Worm (Caenorhabditis elegans) whole organism, late embryonic: Measurements from ENCODE around the gene fbxa-172.
"Not testable (repeated sequence)": the region's sequence is repeated elsewhere in the genome, so short reads cannot be mapped to it uniquely, and the experiment has no call there.

Experiments used
- C38D4.7 ChIP-seq: fragments of 200-800 bp; sonication (Bioruptor generic); optimal IDR thresholded peaks from 2 replicates; lab custom pipeline; 2018; ENCODE audit warnings: mild to moderate bottlenecking, missing genetic modification characterization, moderate library complexity, missing compliant biosample characterization
- K09A11.1 ChIP-seq: sonication (generic microtip); optimal IDR thresholded peaks from 2 replicates; lab custom pipeline; 2017; ENCODE audit warnings: antibody characterized with exemption, mild to moderate bottlenecking, missing genetic modification characterization, missing compliant biosample characterization; ENCODE audit not compliant: insufficient read depth
- Y22D7AL.16 ChIP-seq: sonication (generic microtip); optimal IDR thresholded peaks from 2 replicates; lab custom pipeline; 2016; ENCODE audit warnings: missing genetic modification characterization, missing compliant biosample characterization
- ceh-19 ChIP-seq: fragments of 200-800 bp; sonication (Bioruptor generic); optimal IDR thresholded peaks from 2 replicates; lab custom pipeline; 2018; ENCODE audit warnings: mild to moderate bottlenecking, missing genetic modification characterization, missing compliant biosample characterization
- ceh-34 ChIP-seq: sonication (generic microtip); optimal IDR thresholded peaks from 2 replicates; lab custom pipeline; 2016; ENCODE audit warnings: mild to moderate bottlenecking, missing genetic modification characterization, missing compliant biosample characterization
- ceh-6 ChIP-seq: fragments of 200-800 bp; sonication (Bioruptor generic); optimal IDR thresholded peaks from 2 replicates; lab custom pipeline; 2018; ENCODE audit warnings: mild to moderate bottlenecking, missing genetic modification characterization, missing compliant biosample characterization
- elt-4 ChIP-seq: sonication (generic microtip); optimal IDR thresholded peaks from 2 replicates; lab custom pipeline; 2016; ENCODE audit warnings: missing genetic modification characterization, missing compliant biosample characterization
- ets-4 ChIP-seq: sonication (generic microtip); optimal IDR thresholded peaks from 2 replicates; lab custom pipeline; 2016; ENCODE audit warnings: missing genetic modification characterization, missing compliant biosample characterization
- eyg-1 ChIP-seq: sonication (generic microtip); optimal IDR thresholded peaks from 2 replicates; lab custom pipeline; 2016; ENCODE audit warnings: missing genotype, missing genetic modification characterization, missing compliant biosample characterization
- fax-1 ChIP-seq: sonication (generic microtip); optimal IDR thresholded peaks from 2 replicates; lab custom pipeline; 2016; ENCODE audit warnings: missing genotype, missing genetic modification characterization, missing compliant biosample characterization
- fkh-10 ChIP-seq: fragments of 150-350 bp; optimal IDR thresholded peaks from 2 replicates; lab custom pipeline; 2014; ENCODE audit warnings: missing biosample characterization, missing genetic modification reagents, missing genetic modification characterization
- hlh-15 ChIP-seq: sonication (generic microtip); optimal IDR thresholded peaks from 2 replicates; lab custom pipeline; 2016; ENCODE audit warnings: missing genetic modification characterization, missing compliant biosample characterization
- lin-11 ChIP-seq: fragments of 200-800 bp; sonication (Bioruptor generic); optimal IDR thresholded peaks from 2 replicates; lab custom pipeline; 2018; ENCODE audit warnings: mild to moderate bottlenecking, missing genetic modification characterization, missing compliant biosample characterization
- pqm-1 ChIP-seq: sonication (generic microtip); optimal IDR thresholded peaks from 2 replicates; lab custom pipeline; 2016; ENCODE audit warnings: missing genetic modification characterization, missing compliant biosample characterization
- unc-55 ChIP-seq: sonication (generic microtip); optimal IDR thresholded peaks from 2 replicates; lab custom pipeline; 2017; ENCODE audit warnings: missing biosample characterization, missing genetic modification reagents, missing genetic modification characterization
- unc-86 ChIP-seq: sonication (generic microtip); optimal IDR thresholded peaks from 2 replicates; lab custom pipeline; 2016; ENCODE audit warnings: missing genetic modification characterization, missing compliant biosample characterization
- zip-5 ChIP-seq: sonication (generic microtip); optimal IDR thresholded peaks from 2 replicates; lab custom pipeline; 2016; ENCODE audit warnings: missing genetic modification characterization, missing compliant biosample characterization

fbxa-172 gene

DNA sequence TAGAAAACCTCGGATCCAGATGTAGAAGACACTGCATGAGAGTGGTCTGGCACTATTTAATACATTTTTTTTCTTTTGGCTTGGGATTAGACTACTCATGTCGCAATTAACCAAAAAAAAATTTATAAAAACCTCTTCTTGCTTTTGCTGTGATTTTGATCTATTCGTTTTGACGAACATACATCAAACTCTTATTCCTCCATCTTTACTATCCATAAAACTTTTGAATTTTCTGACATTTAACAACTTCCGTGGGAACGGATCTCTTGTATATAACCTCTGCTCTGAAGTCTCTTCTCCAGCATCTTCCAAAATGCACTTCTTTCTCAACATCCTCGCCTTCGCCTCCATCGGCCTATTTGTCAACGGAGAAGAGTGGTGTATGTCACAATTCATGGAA, 47.0 kb downstream of the fbxa-172 start, which contains the start of gene Y6G8.16:
Gene Y6G8.16 (plus strand): TSS at position 301 of the 400 bp plus-strand sequence.
- not testable (repeated sequence) for TF ChIP-seq eyg-1 (tag; lab: Kevin White, UChicago); lin-11; ets-4

DNA sequence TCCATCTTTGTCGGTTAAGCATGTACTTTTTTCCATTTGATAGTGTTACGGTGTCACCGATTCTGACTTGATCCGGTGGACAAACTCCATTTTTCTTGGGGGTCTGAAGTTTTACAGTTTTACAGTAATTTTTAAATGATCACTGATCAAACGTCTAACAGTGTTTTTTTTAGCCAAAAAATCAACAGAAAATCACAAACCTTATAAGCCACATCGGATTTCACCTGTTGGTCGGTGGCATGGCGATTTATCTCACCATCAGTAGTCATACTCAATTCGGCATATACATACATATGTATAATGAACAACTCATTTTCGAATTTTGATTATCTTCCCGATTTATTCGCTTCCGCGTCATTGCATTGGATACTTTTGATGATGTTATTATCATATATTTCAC, 48.8 kb downstream of the fbxa-172 start, which contains the start of gene srz-91:
Gene srz-91 (plus strand): TSS at position 301 of the 400 bp plus-strand sequence.
- TF ChIP-seq C38D4.7 (GFP tag; lab: Kevin White, UChicago) (no peak), eyg-1 (tag; lab: Kevin White, UChicago) (no peak), fkh-10 (GFP tag; lab: Kevin White, UChicago) (no peak), ceh-6 (GFP tag; lab: Kevin White, UChicago) (no peak), zip-5 (no peak), unc-86 (tag; lab: Kevin White, UChicago) (no peak), unc-55 (GFP tag; lab: Kevin White, UChicago) (no peak), pqm-1 (tag; lab: Kevin White, UChicago) (no peak), fax-1 (tag; lab: Kevin White, UChicago) (no peak), ceh-34 (tag; lab: Kevin White, UChicago) (no peak), Y22D7AL.16 (no peak), K09A11.1 (no peak), hlh-15 (tag; lab: Kevin White, UChicago) (no peak), lin-11 (no peak), ceh-19 (GFP tag; lab: Kevin White, UChicago) (no peak)

DNA sequence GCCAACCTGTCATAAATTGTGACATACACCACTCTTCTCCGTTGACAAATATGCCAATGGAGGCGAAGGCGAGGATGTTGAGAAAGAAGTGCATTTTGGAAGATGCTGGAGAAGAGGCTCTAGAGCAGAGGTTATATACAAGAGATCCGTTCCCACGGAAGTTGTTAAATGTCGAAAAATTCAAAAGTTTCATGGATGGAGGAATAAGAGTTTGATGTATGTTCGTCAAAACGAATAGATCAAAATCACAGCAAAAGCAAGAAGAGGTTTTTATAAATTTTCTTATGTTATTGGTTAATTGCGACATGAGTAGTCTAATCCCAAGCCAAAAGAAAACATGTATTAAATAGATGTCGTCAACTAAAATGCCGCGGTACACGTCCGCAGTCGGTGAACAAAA, 51.5 kb downstream of the fbxa-172 start, which contains the start of gene Y6G8.15:
Gene Y6G8.15 (minus strand): TSS at position 101 of the 400 bp plus-strand sequence.
- not testable (repeated sequence) for TF ChIP-seq unc-55 (GFP tag; lab: Kevin White, UChicago); fax-1 (tag; lab: Kevin White, UChicago); elt-4
